Worm (Caenorhabditis elegans) whole organism, L4 larva: ENCODE results near the gene JC8.7.

Experiments used
- F37D6.2 ChIP-seq: sonication (generic microtip); optimal IDR thresholded peaks from 2 replicates; lab custom pipeline; 2016; ENCODE audit warnings: mild to moderate bottlenecking, missing genetic modification characterization, missing compliant biosample characterization
- R02D3.7 ChIP-seq: fragments of 150-350 bp; sonication (generic microtip); optimal IDR thresholded peaks from 3 replicates; lab custom pipeline; 2014; ENCODE audit warnings: missing biosample characterization, missing genetic modification characterization
- T20F7.1 ChIP-seq: fragments of 200-800 bp; sonication (Bioruptor generic); optimal IDR thresholded peaks from 2 replicates; lab custom pipeline; 2018; ENCODE audit warnings: mild to moderate bottlenecking, missing genetic modification characterization, missing compliant biosample characterization
- T26A8.4 ChIP-seq: fragments of 200-800 bp; sonication (Bioruptor generic); IDR thresholded peaks from 2 replicates; pipeline ENCODE4 v1.3.6; 2022; ENCODE audit warnings: missing genetic modification characterization, missing compliant biosample characterization
- Y105C5A.15 ChIP-seq: fragments of 200-800 bp; sonication (Bioruptor generic); IDR thresholded peaks from 2 replicates; pipeline ENCODE4 v1.3.6; 2022; ENCODE audit warnings: missing genetic modification characterization, missing compliant biosample characterization
- Y5F2A.4 ChIP-seq: fragments of 200-800 bp; sonication (Bioruptor generic); optimal IDR thresholded peaks from 2 replicates; lab custom pipeline; 2018; ENCODE audit warnings: mild to moderate bottlenecking, missing genetic modification characterization, missing compliant biosample characterization
- Y75B8A.6 ChIP-seq: fragments of 200-800 bp; sonication (Bioruptor generic); IDR thresholded peaks from 2 replicates; pipeline ENCODE4 v1.3.6; 2022; ENCODE audit warnings: missing genetic modification reagents, missing genetic modification characterization, missing compliant biosample characterization
- ama-1 ChIP-seq: fragments of 150-350 bp; optimal IDR thresholded peaks from 2 replicates; lab custom pipeline; 2014; ENCODE audit warnings: inconsistent platforms, mixed read lengths
- arid-1 ChIP-seq: fragments of 200-800 bp; sonication (Bioruptor generic); conservative IDR thresholded peaks from 2 replicates; pipeline ENCODE4 v1.3.6; 2022; ENCODE audit warnings: missing genetic modification reagents, missing genetic modification characterization, missing compliant biosample characterization
- ceh-20 ChIP-seq: fragments of 200-800 bp; sonication (Bioruptor generic); IDR thresholded peaks from 2 replicates; pipeline ENCODE4 v1.3.6; 2022; ENCODE audit warnings: missing genetic modification reagents, missing genetic modification characterization, missing compliant biosample characterization
- ceh-28 ChIP-seq: fragments of 150-350 bp; optimal IDR thresholded peaks from 2 replicates; lab custom pipeline; 2014; ENCODE audit warnings: missing biosample characterization, missing genetic modification reagents, missing genetic modification characterization
- ceh-32 ChIP-seq: sonication (generic microtip); optimal IDR thresholded peaks from 2 replicates; lab custom pipeline; 2016; ENCODE audit warnings: mild to moderate bottlenecking, missing genetic modification characterization, missing compliant biosample characterization; ENCODE audit not compliant: poor library complexity
- ceh-44 ChIP-seq: fragments of 200-800 bp; sonication (Bioruptor generic); IDR thresholded peaks from 2 replicates; pipeline ENCODE4 v1.3.6; 2022; ENCODE audit warnings: missing genetic modification reagents, missing genetic modification characterization, missing compliant biosample characterization
- ceh-62 ChIP-seq: sonication (generic microtip); optimal IDR thresholded peaks from 2 replicates; lab custom pipeline; 2017; ENCODE audit warnings: missing biosample characterization, missing genetic modification characterization
- ceh-82 ChIP-seq: sonication (generic microtip); optimal IDR thresholded peaks from 2 replicates; lab custom pipeline; 2017; ENCODE audit warnings: missing biosample characterization, missing genetic modification characterization
- daf-8 ChIP-seq: fragments of 200-800 bp; sonication (Bioruptor generic); IDR thresholded peaks from 2 replicates; pipeline ENCODE4 v1.3.6; 2022; ENCODE audit warnings: missing genetic modification characterization, missing compliant biosample characterization
- dmd-6 ChIP-seq: fragments of 200-800 bp; sonication (Bioruptor generic); IDR thresholded peaks from 2 replicates; pipeline ENCODE4 v1.3.6; 2022; ENCODE audit warnings: missing genetic modification reagents, missing genetic modification characterization, missing compliant biosample characterization
- dmd-8 ChIP-seq: fragments of 200-800 bp; sonication (Bioruptor generic); IDR thresholded peaks from 2 replicates; pipeline ENCODE4 v1.3.6; 2022; ENCODE audit warnings: missing genetic modification characterization, missing compliant biosample characterization
- dmd-9 ChIP-seq: fragments of 200-800 bp; sonication (Bioruptor generic); IDR thresholded peaks from 2 replicates; pipeline ENCODE4 v1.3.6; 2022; ENCODE audit warnings: missing genetic modification reagents, missing genetic modification characterization, missing compliant biosample characterization
- dpl-1 ChIP-seq: fragments of 150-350 bp; optimal IDR thresholded peaks from 2 replicates; lab custom pipeline; 2014; ENCODE audit warnings: missing biosample characterization, missing genetic modification reagents, missing genetic modification characterization
- duxl-1 ChIP-seq: sonication (generic microtip); optimal IDR thresholded peaks from 2 replicates; lab custom pipeline; 2016; ENCODE audit warnings: mild to moderate bottlenecking, missing genetic modification characterization, moderate library complexity, missing compliant biosample characterization; ENCODE audit not compliant: poor library complexity
- fkh-10 ChIP-seq: fragments of 150-350 bp; optimal IDR thresholded peaks from 2 replicates; lab custom pipeline; 2014; ENCODE audit warnings: missing biosample characterization, missing genetic modification reagents, missing genetic modification characterization
- hlh-11 ChIP-seq: fragments of 200-800 bp; sonication (Bioruptor generic); optimal IDR thresholded peaks from 2 replicates; lab custom pipeline; 2018; ENCODE audit warnings: mild to moderate bottlenecking, missing genetic modification characterization, missing compliant biosample characterization
- lim-7 ChIP-seq: fragments of 200-800 bp; sonication (Bioruptor generic); IDR thresholded peaks from 2 replicates; pipeline ENCODE4 v1.3.6; 2022; ENCODE audit warnings: missing genetic modification characterization, missing compliant biosample characterization
- lin-1 ChIP-seq: fragments of 200-800 bp; sonication (Bioruptor generic); IDR thresholded peaks from 2 replicates; pipeline ENCODE4 v1.3.6; 2022; ENCODE audit warnings: missing genetic modification reagents, missing genetic modification characterization, missing compliant biosample characterization
- lin-13 ChIP-seq: fragments of 150-350 bp; optimal IDR thresholded peaks from 2 replicates; lab custom pipeline; 2014; ENCODE audit warnings: missing biosample characterization, missing genetic modification reagents, missing genetic modification characterization
- lin-15B ChIP-seq: fragments of 150-350 bp; sonication (generic microtip); optimal IDR thresholded peaks from 3 replicates; lab custom pipeline; 2014; ENCODE audit warnings: missing biosample characterization, missing genetic modification characterization
- lin-29 ChIP-seq: fragments of 200-800 bp; sonication (Bioruptor generic); IDR thresholded peaks from 2 replicates; pipeline ENCODE4 v1.3.6; 2022; ENCODE audit warnings: missing genetic modification reagents, missing genetic modification characterization, missing compliant biosample characterization
- lin-38 ChIP-seq: fragments of 200-800 bp; sonication (Bioruptor generic); IDR thresholded peaks from 2 replicates; pipeline ENCODE4 v1.3.6; 2022; ENCODE audit warnings: missing genetic modification reagents, missing genetic modification characterization, missing compliant biosample characterization
- lir-3 ChIP-seq: sonication (generic microtip); optimal IDR thresholded peaks from 2 replicates; lab custom pipeline; 2016; ENCODE audit warnings: mild to moderate bottlenecking, missing genetic modification characterization, missing compliant biosample characterization
- mdt-29 ChIP-seq: fragments of 200-800 bp; sonication (Bioruptor generic); IDR thresholded peaks from 2 replicates; pipeline ENCODE4 v1.3.6; 2022; ENCODE audit warnings: missing genetic modification reagents, missing genetic modification characterization, missing compliant biosample characterization
- mep-1 ChIP-seq: fragments of 150-350 bp; sonication (generic microtip); optimal IDR thresholded peaks from 3 replicates; lab custom pipeline; 2014; ENCODE audit warnings: missing biosample characterization, missing genetic modification characterization
- mes-2 ChIP-seq: sonication (generic microtip); optimal IDR thresholded peaks from 2 replicates; lab custom pipeline; 2016; ENCODE audit warnings: missing genotype, mild to moderate bottlenecking, missing genetic modification characterization, missing compliant biosample characterization; ENCODE audit not compliant: poor library complexity, severe bottlenecking
- mxl-3 ChIP-seq: fragments of 200-800 bp; sonication (Bioruptor generic); optimal IDR thresholded peaks from 2 replicates; lab custom pipeline; 2018; ENCODE audit warnings: mild to moderate bottlenecking, missing genetic modification characterization, missing compliant biosample characterization
- nhr-10 ChIP-seq: fragments of 150-350 bp; optimal IDR thresholded peaks from 2 replicates; lab custom pipeline; 2014; ENCODE audit warnings: missing biosample characterization, missing genetic modification characterization
- nhr-237 ChIP-seq: sonication (generic microtip); optimal IDR thresholded peaks from 2 replicates; lab custom pipeline; 2017; ENCODE audit warnings: missing biosample characterization, missing genetic modification characterization
- nhr-41 ChIP-seq: fragments of 200-800 bp; sonication (Bioruptor generic); IDR thresholded peaks from 2 replicates; pipeline ENCODE4 v1.3.6; 2022; ENCODE audit warnings: missing genetic modification reagents, missing genetic modification characterization, missing compliant biosample characterization
- nhr-42 ChIP-seq: fragments of 200-800 bp; sonication (Bioruptor generic); IDR thresholded peaks from 2 replicates; pipeline ENCODE4 v1.3.6; 2022; ENCODE audit warnings: missing genetic modification characterization, missing compliant biosample characterization
- nhr-48 ChIP-seq: sonication (generic microtip); optimal IDR thresholded peaks from 2 replicates; lab custom pipeline; 2016; ENCODE audit warnings: mild to moderate bottlenecking, missing genetic modification characterization, missing compliant biosample characterization
- nhr-6 ChIP-seq: fragments of 150-350 bp; optimal IDR thresholded peaks from 2 replicates; lab custom pipeline; 2014; ENCODE audit warnings: missing biosample characterization, missing genetic modification characterization
- nhr-77 ChIP-seq: fragments of 150-350 bp; optimal IDR thresholded peaks from 2 replicates; lab custom pipeline; 2014; ENCODE audit warnings: missing biosample characterization, missing genetic modification characterization
- pha-4 ChIP-seq, 2 experiments: fragments of 150-350 bp in 1 of 2; fragments of 200-800 bp in 1 of 2; sonication (Bioruptor generic) in 1 of 2; IDR thresholded peaks in 1 of 2; optimal IDR thresholded peaks in 1 of 2; 2 replicates each; pipeline versions ENCODE4 v1.3.6 to Lab custom; 2014 to 2022; ENCODE audit warnings: missing genetic modification characterization in 2 of 2, missing genetic modification reagents in 2 of 2, missing biosample characterization in 1 of 2, missing compliant biosample characterization in 1 of 2
- php-3 ChIP-seq: fragments of 200-800 bp; sonication (Bioruptor generic); IDR thresholded peaks from 2 replicates; pipeline ENCODE4 v1.3.6; 2022; ENCODE audit warnings: missing genetic modification reagents, missing genetic modification characterization, missing compliant biosample characterization
- rbr-2 ChIP-seq: sonication (generic microtip); optimal IDR thresholded peaks from 2 replicates; lab custom pipeline; 2016; ENCODE audit warnings: missing genotype, missing genetic modification characterization, missing compliant biosample characterization
- skn-1 ChIP-seq: fragments of 150-350 bp; optimal IDR thresholded peaks from 2 replicates; lab custom pipeline; 2014; ENCODE audit warnings: missing biosample characterization, missing genetic modification characterization
- snpc-1.2 ChIP-seq: fragments of 200-800 bp; sonication (Bioruptor generic); IDR thresholded peaks from 2 replicates; pipeline ENCODE4 v1.3.6; 2022; ENCODE audit warnings: missing genetic modification reagents, missing genetic modification characterization, missing compliant biosample characterization
- spr-1 ChIP-seq: sonication (generic microtip); optimal IDR thresholded peaks from 2 replicates; lab custom pipeline; 2016; ENCODE audit warnings: mild to moderate bottlenecking, missing genetic modification characterization, missing compliant biosample characterization
- tra-1 ChIP-seq: fragments of 200-800 bp; sonication (Bioruptor generic); IDR thresholded peaks from 2 replicates; pipeline ENCODE4 v1.3.6; 2022; ENCODE audit warnings: missing genetic modification reagents, missing genetic modification characterization, missing compliant biosample characterization
- zag-1 ChIP-seq: fragments of 150-350 bp; optimal IDR thresholded peaks from 2 replicates; lab custom pipeline; 2014; ENCODE audit warnings: missing biosample characterization, missing genetic modification characterization
- zip-2 ChIP-seq: fragments of 150-350 bp; optimal IDR thresholded peaks from 2 replicates; lab custom pipeline; 2014; ENCODE audit warnings: missing biosample characterization, missing genetic modification characterization
- ztf-11 ChIP-seq: fragments of 150-350 bp; optimal IDR thresholded peaks from 2 replicates; lab custom pipeline; 2014; ENCODE audit warnings: missing biosample characterization, missing genetic modification characterization
- ztf-7 ChIP-seq: fragments of 150-350 bp; optimal IDR thresholded peaks from 2 replicates; lab custom pipeline; 2014; ENCODE audit warnings: missing biosample characterization, missing genetic modification characterization

Gene JC8.7

DNA sequence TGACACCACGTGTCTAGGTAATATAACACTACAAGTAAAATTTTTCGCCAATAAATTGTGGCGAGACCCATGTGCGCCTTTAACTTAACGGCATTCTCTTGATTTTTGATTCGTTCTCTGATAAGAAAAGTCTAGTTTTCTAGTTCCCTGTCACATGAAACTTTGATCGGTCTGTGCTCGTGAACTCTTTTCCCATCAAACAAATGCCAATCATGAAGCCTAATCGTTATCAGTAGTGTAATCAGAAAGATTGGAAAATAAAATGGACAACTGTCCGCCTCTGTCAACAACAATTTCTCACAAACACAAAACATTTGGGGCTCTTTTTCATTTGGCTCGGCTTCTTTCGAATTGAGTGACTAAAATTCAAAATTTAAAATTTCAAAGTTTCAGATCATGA is 6.8 kb downstream of the JC8.7 start, which contains the start of gene ttr-45 (continued):
- TF ChIP-seq ztf-11 (tag; lab: Kevin White, UChicago) = no peak
- peak; percentile 38 for TF ChIP-seq T20F7.1 (GFP tag; lab: Kevin White, UChicago)
- peak; percentile 46; the same call in 1 of the 2 replicates for TF ChIP-seq mdt-29 (GFP tag; lab: Robert Waterston, UW)
- peak; percentile 73 for TF ChIP-seq nhr-48 (tag; lab: Kevin White, UChicago)
- no peak for TF ChIP-seq spr-1 (tag; lab: Kevin White, UChicago)
- no peak for TF ChIP-seq lir-3 (tag; lab: Kevin White, UChicago)
- TF ChIP-seq ceh-28 (tag; lab: Kevin White, UChicago) = no peak
- no peak for TF ChIP-seq snpc-1.2 (GFP tag; lab: Robert Waterston, UW)
- 0 out of 2 replicates have a peak, but pooled peaks have one; percentile 27 for TF ChIP-seq nhr-42 (GFP tag; lab: Robert Waterston, UW)
- TF ChIP-seq fkh-10 (GFP tag; lab: Kevin White, UChicago) = no peak
- TF ChIP-seq ama-1 (lab: Kevin White, UChicago) = no peak
- TF ChIP-seq tra-1 (GFP tag; lab: Robert Waterston, UW) = peak; percentile 89
- no peak for TF ChIP-seq dmd-9
- TF ChIP-seq nhr-77 (tag; lab: Kevin White, UChicago) = peak; percentile 88
- peak; percentile 93 for TF ChIP-seq php-3 (GFP tag; lab: Robert Waterston, UW)
- no peak for TF ChIP-seq nhr-6 (tag; lab: Kevin White, UChicago)
- no peak for TF ChIP-seq skn-1
- no peak for TF ChIP-seq lin-29
- no peak for TF ChIP-seq ceh-44 (GFP tag; lab: Robert Waterston, UW)
- peak; percentile 30 for TF ChIP-seq zip-2 (tag; lab: Kevin White, UChicago)
- TF ChIP-seq duxl-1 = no peak
- peak; percentile 38 for TF ChIP-seq lin-38 (GFP tag; lab: Robert Waterston, UW)
- no peak for TF ChIP-seq nhr-10 (tag; lab: Kevin White, UChicago)
- TF ChIP-seq Y105C5A.15 = no peak
- TF ChIP-seq arid-1 (GFP tag; lab: Robert Waterston, UW) = no peak
- TF ChIP-seq nhr-41 (GFP tag; lab: Robert Waterston, UW) = no peak
- TF ChIP-seq ceh-32 = no peak
- TF ChIP-seq Y5F2A.4 (GFP tag; lab: Kevin White, UChicago) = no peak
- peak; percentile 66; the same call in 1 of the 2 replicates for TF ChIP-seq pha-4 (GFP tag; IDR thresholded peaks at IDR 0.05; lab: Robert Waterston, UW)
- TF ChIP-seq pha-4 (tag; optimal IDR thresholded peaks at IDR 0.05; lab: Kevin White, UChicago) = no peak
- TF ChIP-seq daf-8 (GFP tag; lab: Robert Waterston, UW) = no peak
- no peak for TF ChIP-seq rbr-2
- no peak for TF ChIP-seq nhr-237 (tag; lab: Kevin White, UChicago)
- TF ChIP-seq lin-15B (tag; lab: Kevin White, UChicago) = no peak
- TF ChIP-seq ztf-7 (tag; lab: Kevin White, UChicago) = peak; percentile 52
- TF ChIP-seq hlh-11 (tag; lab: Kevin White, UChicago) = peak; percentile 94
- TF ChIP-seq mxl-3 (GFP tag; lab: Kevin White, UChicago) = no peak
- TF ChIP-seq lin-1 (GFP tag; lab: Robert Waterston, UW) = peak; percentile 83
- TF ChIP-seq dmd-6 (GFP tag; lab: Robert Waterston, UW) = peak; percentile 99
- no peak for TF ChIP-seq T26A8.4 (GFP tag; lab: Robert Waterston, UW)
- TF ChIP-seq lim-7 (GFP tag; lab: Robert Waterston, UW) = no peak
- no peak for TF ChIP-seq Y75B8A.6 (GFP tag; lab: Robert Waterston, UW)
- no peak for TF ChIP-seq zag-1 (tag; lab: Kevin White, UChicago)
- no peak for TF ChIP-seq dpl-1 (GFP tag; lab: Kevin White, UChicago)
- no peak for TF ChIP-seq ceh-62 (tag; lab: Kevin White, UChicago)
- TF ChIP-seq dmd-8 = no peak
- TF ChIP-seq lin-13 (GFP tag; lab: Kevin White, UChicago) = no peak
- peak; percentile 1 for TF ChIP-seq mep-1 (tag; lab: Kevin White, UChicago)
- TF ChIP-seq ceh-82 = no peak
- TF ChIP-seq ceh-20 (GFP tag; lab: Robert Waterston, UW) = peak; percentile 54; the same call in 1 of the 2 replicates
- no peak for TF ChIP-seq R02D3.7 (tag; lab: Kevin White, UChicago)
- no peak for TF ChIP-seq F37D6.2 (tag; lab: Kevin White, UChicago)
- TF ChIP-seq mes-2 (tag; lab: Kevin White, UChicago) = peak; percentile 1
